Worm (Caenorhabditis elegans): Measurements from ENCODE around the gene arrd-9.

The arrd-9 gene

DNA sequence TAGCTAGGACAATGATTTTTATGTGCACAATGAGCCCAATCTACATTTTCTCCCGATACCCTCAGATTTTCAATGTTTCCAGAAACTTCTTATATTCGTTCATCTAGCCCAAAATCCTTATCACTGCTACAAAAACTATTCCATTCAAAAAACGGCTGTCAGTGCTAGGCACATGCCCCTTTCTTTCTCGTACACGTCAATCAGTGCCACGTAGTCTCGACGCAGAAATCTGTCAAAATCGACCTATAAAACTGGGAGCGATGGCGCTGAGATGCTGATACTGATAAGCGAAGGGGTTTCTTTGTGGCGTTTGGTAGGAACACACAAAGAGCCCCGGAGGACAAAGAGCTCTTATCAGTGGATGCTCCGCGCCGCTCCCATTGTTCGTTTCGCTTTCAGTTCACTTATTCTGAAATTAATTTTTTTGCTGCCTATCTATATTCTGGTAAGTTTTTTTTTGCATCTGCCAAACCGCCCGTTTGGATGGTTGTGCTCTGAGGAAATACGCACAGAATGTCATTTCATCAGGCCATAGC lies 38.2 kb upstream of the arrd-9 start, which contains the start of gene srh-70 (continued):
- TF ChIP-seq C17E4.6 (GFP tag; IDR thresholded peaks at IDR 0.05), result no peak
- no peak for TF ChIP-seq snpc-1.1 (tag; optimal IDR thresholded peaks at IDR 0.05; ENCODE audit: insufficient read depth)
- no peak for TF ChIP-seq sdz-38 (tag; optimal IDR thresholded peaks at IDR 0.05)
- TF ChIP-seq rcor-1 (GFP tag; IDR thresholded peaks at IDR 0.05), result no peak
- TF ChIP-seq F55B11.4 (tag; optimal IDR thresholded peaks at IDR 0.05; ENCODE audit: borderline replicate concordance, insufficient read depth), result no peak
- TF ChIP-seq hmg-1.2 (GFP tag; IDR thresholded peaks at IDR 0.05), result no peak
- TF ChIP-seq athp-1 (tag; optimal IDR thresholded peaks at IDR 0.05), result no peak
- no peak for TF ChIP-seq efl-1 (GFP tag; optimal IDR thresholded peaks at IDR 0.05)
- TF ChIP-seq ztf-6 (GFP tag; IDR thresholded peaks at IDR 0.05), result no peak
- no peak for TF ChIP-seq attf-3 (GFP tag; conservative IDR thresholded peaks at IDR 0.05)
- no peak for TF ChIP-seq ztf-25 (GFP tag; IDR thresholded peaks at IDR 0.05)
- TF ChIP-seq T26A5.8 (tag; optimal IDR thresholded peaks at IDR 0.05), result no peak
- 0 out of 2 replicates have a peak, but pooled peaks have one; percentile 8 for TF ChIP-seq ekl-4 (GFP tag; IDR thresholded peaks at IDR 0.05)
- TF ChIP-seq Y95B8A.8 (GFP tag; IDR thresholded peaks at IDR 0.05), result no peak; the same call in 1 of the 2 replicates
- no peak for TF ChIP-seq ccch-3 (GFP tag; optimal IDR thresholded peaks at IDR 0.05)
- TF ChIP-seq egrh-3 (GFP tag; IDR thresholded peaks at IDR 0.05), result no peak
- TF ChIP-seq F52B5.7 (tag; optimal IDR thresholded peaks at IDR 0.05), result no peak
- TF ChIP-seq madf-3 (GFP tag; IDR thresholded peaks at IDR 0.05), result no peak
- TF ChIP-seq lin-40 (tag; optimal IDR thresholded peaks at IDR 0.05), result peak; percentile 48
- TF ChIP-seq attf-5 (GFP tag; optimal IDR thresholded peaks at IDR 0.05), result peak; percentile 24
- TF ChIP-seq rec-8 (tag; optimal IDR thresholded peaks at IDR 0.05), result no peak
- TF ChIP-seq die-1 (tag; optimal IDR thresholded peaks at IDR 0.05), result no peak
- no peak for TF ChIP-seq pha-4 (tag; optimal IDR thresholded peaks at IDR 0.05)
- TF ChIP-seq ztf-22 (GFP tag; optimal IDR thresholded peaks at IDR 0.05), result peak; percentile 12
- no peak for TF ChIP-seq F39B2.1 (GFP tag; IDR thresholded peaks at IDR 0.05)
- 0 out of 2 replicates have a peak, but pooled peaks have one; percentile 21 for TF ChIP-seq let-526 (GFP tag; IDR thresholded peaks at IDR 0.05)
- TF ChIP-seq him-1 (tag; optimal IDR thresholded peaks at IDR 0.05), result no peak
- TF ChIP-seq bed-2 (GFP tag; IDR thresholded peaks at IDR 0.05), result no peak
- no peak for TF ChIP-seq aptf-3 (GFP tag; IDR thresholded peaks at IDR 0.05)
- TF ChIP-seq nhr-179 (tag; optimal IDR thresholded peaks at IDR 0.05), result no peak
- peak; percentile 5 for TF ChIP-seq F23B12.7 (tag; optimal IDR thresholded peaks at IDR 0.05; ENCODE audit: insufficient read depth)
- TF ChIP-seq hsf-1 (GFP tag; IDR thresholded peaks at IDR 0.05), result peak; percentile 59; the same call in 1 of the 2 replicates
- TF ChIP-seq K11D2.4 (GFP tag; IDR thresholded peaks at IDR 0.05), result 0 out of 2 replicates have a peak, but pooled peaks have one; percentile 15
- no peak for TF ChIP-seq ceh-27 (GFP tag; optimal IDR thresholded peaks at IDR 0.05)
- TF ChIP-seq chd-7 (tag; optimal IDR thresholded peaks at IDR 0.05), result peak; percentile 76
- TF ChIP-seq ztf-28 (GFP tag; IDR thresholded peaks at IDR 0.05), result no peak
- no peak for TF ChIP-seq xnd-1 (tag; optimal IDR thresholded peaks at IDR 0.05)
- peak; percentile 60 for TF ChIP-seq mcd-1 (GFP tag; IDR thresholded peaks at IDR 0.05)
- TF ChIP-seq lin-54 (GFP tag; optimal IDR thresholded peaks at IDR 0.05), result peak; percentile 58
- TF ChIP-seq akir-1 (GFP tag; optimal IDR thresholded peaks at IDR 0.05), result no peak
- TF ChIP-seq Y67H2A.10 (GFP tag; conservative IDR thresholded peaks at IDR 0.05), result no peak
- no peak for TF ChIP-seq F37B4.10 (GFP tag; IDR thresholded peaks at IDR 0.05)
- TF ChIP-seq madf-10 (tag; optimal IDR thresholded peaks at IDR 0.05), result peak; percentile 6
- TF ChIP-seq B0035.1 (tag; optimal IDR thresholded peaks at IDR 0.05), result no peak
- TF ChIP-seq zim-3 (tag; optimal IDR thresholded peaks at IDR 0.05), result no peak
- no peak for TF ChIP-seq T07F8.4 (tag; optimal IDR thresholded peaks at IDR 0.05)
- TF ChIP-seq ceh-58 (GFP tag; IDR thresholded peaks at IDR 0.05), result no peak
- peak; percentile 46 for TF ChIP-seq ZK185.1 (tag; optimal IDR thresholded peaks at IDR 0.05; ENCODE audit: poor library complexity, severe bottlenecking)
